Fruit fly (Drosophila melanogaster) whole organism, embryonic: ENCODE data around the gene tth.

Experiments used
- B-H2 ChIP-seq: fragments of 200-800 bp; sonication (Bioruptor generic); optimal IDR thresholded peaks from 2 replicates; lab custom pipeline; 2018; ENCODE audit warnings: missing biosample characterization, mild to moderate bottlenecking, missing genetic modification characterization
- Bdp1 ChIP-seq: fragments of 200-800 bp; sonication (Bioruptor generic); optimal IDR thresholded peaks from 3 replicates; lab custom pipeline; 2016; ENCODE audit warnings: missing biosample characterization, missing genetic modification characterization
- CG10209 ChIP-seq: fragments of 200-800 bp; sonication (Bioruptor generic); optimal IDR thresholded peaks from 3 replicates; lab custom pipeline; 2017; ENCODE audit warnings: missing biosample characterization, mild to moderate bottlenecking, missing genetic modification characterization, missing genetic modification reagents
- CG1024 ChIP-seq: fragments of 200-800 bp; sonication (Bioruptor generic); IDR thresholded peaks from 2 replicates; pipeline ENCODE4 v1.3.6; 2022; ENCODE audit warnings: missing biosample characterization, missing genetic modification characterization
- CG10431 ChIP-seq: fragments of 200-800 bp; sonication (Bioruptor generic); optimal IDR thresholded peaks from 3 replicates; lab custom pipeline; 2018; ENCODE audit warnings: missing biosample characterization, mild to moderate bottlenecking, missing genetic modification characterization
- CG12299 ChIP-seq: fragments of 200-800 bp; sonication (Bioruptor generic); optimal IDR thresholded peaks from 2 replicates; lab custom pipeline; 2018; ENCODE audit warnings: missing biosample characterization, mild to moderate bottlenecking, missing genetic modification characterization
- CG12659 ChIP-seq: fragments of 200-800 bp; sonication (Bioruptor generic); optimal IDR thresholded peaks from 3 replicates; lab custom pipeline; 2017; ENCODE audit warnings: mild to moderate bottlenecking, missing biosample characterization, missing genetic modification reagents, missing genetic modification characterization
- CG14441 ChIP-seq: fragments of 200-800 bp; sonication (Bioruptor generic); IDR thresholded peaks from 2 replicates; pipeline ENCODE4 v1.3.6; 2022; ENCODE audit warnings: missing biosample characterization, missing genetic modification characterization
- CG14667 ChIP-seq: fragments of 200-800 bp; sonication (Bioruptor generic); IDR thresholded peaks from 2 replicates; pipeline ENCODE4 v1.3.6; 2022; ENCODE audit warnings: missing biosample characterization, missing genetic modification characterization
- CG2120 ChIP-seq: fragments of 200-800 bp; sonication (Bioruptor generic); optimal IDR thresholded peaks from 3 replicates; lab custom pipeline; 2016; ENCODE audit warnings: missing biosample characterization, missing genetic modification characterization
- CG31441 ChIP-seq: fragments of 200-800 bp; sonication (Bioruptor generic); IDR thresholded peaks from 2 replicates; pipeline ENCODE4 v1.3.6; 2022; ENCODE audit warnings: missing biosample characterization, missing genetic modification characterization
- CG34376 ChIP-seq: fragments of 200-800 bp; sonication (Bioruptor generic); optimal IDR thresholded peaks from 2 replicates; lab custom pipeline; 2018; ENCODE audit warnings: missing biosample characterization, mild to moderate bottlenecking, missing genetic modification characterization
- CG4360 ChIP-seq: fragments of 200-800 bp; sonication (Bioruptor generic); IDR thresholded peaks from 2 replicates; pipeline ENCODE4 v1.3.6; 2022; ENCODE audit warnings: missing biosample characterization, missing genetic modification characterization
- CG4404 ChIP-seq: fragments of 200-800 bp; sonication (Bioruptor generic); IDR thresholded peaks from 2 replicates; pipeline ENCODE4 v1.3.6; 2022; ENCODE audit warnings: missing biosample characterization, missing genetic modification characterization
- CG6272 ChIP-seq: fragments of 200-800 bp; sonication (Bioruptor generic); IDR thresholded peaks from 2 replicates; pipeline ENCODE4 v1.3.6; 2022; ENCODE audit warnings: missing biosample characterization, missing genetic modification characterization
- CG7357 ChIP-seq: fragments of 200-800 bp; sonication (Bioruptor generic); IDR thresholded peaks from 3 replicates; pipeline ENCODE4 v1.3.6; 2022; ENCODE audit warnings: missing biosample characterization, missing genetic modification characterization
- CG8089 ChIP-seq: fragments of 200-800 bp; sonication (Bioruptor generic); optimal IDR thresholded peaks from 3 replicates; lab custom pipeline; 2016; ENCODE audit warnings: missing biosample characterization, missing genetic modification characterization
- CG9727 ChIP-seq: fragments of 200-800 bp; sonication (Bioruptor generic); optimal IDR thresholded peaks from 3 replicates; lab custom pipeline; 2017; ENCODE audit warnings: missing biosample characterization, mild to moderate bottlenecking, missing genetic modification characterization
- D ChIP-seq, 2 experiments: fragments of 200-800 bp in 1 of 2; fragments of >200 bp in 1 of 2; sonication (Bioruptor generic) in 1 of 2; optimal IDR thresholded peaks; 2 replicates in 1 of 2; 3 replicates in 1 of 2; lab custom pipeline; 2017; ENCODE audit warnings: mild to moderate bottlenecking in 1 of 2, missing biosample characterization in 1 of 2, missing genetic modification characterization in 1 of 2, missing genetic modification reagents in 1 of 2
- Deaf1 ChIP-seq: fragments of 200-800 bp; optimal IDR thresholded peaks from 3 replicates; lab custom pipeline; 2019; ENCODE audit warnings: missing biosample characterization, mild to moderate bottlenecking, missing genetic modification characterization, moderate library complexity
- HHEX ChIP-seq: fragments of 200-800 bp; sonication (Bioruptor generic); optimal IDR thresholded peaks from 3 replicates; lab custom pipeline; 2017; ENCODE audit warnings: missing biosample characterization, mild to moderate bottlenecking, missing genetic modification characterization, missing genetic modification reagents
- Hmr ChIP-seq: fragments of 200-800 bp; sonication (Bioruptor generic); optimal IDR thresholded peaks from 3 replicates; lab custom pipeline; 2017; ENCODE audit warnings: mild to moderate bottlenecking, missing biosample characterization, missing genetic modification reagents, missing genetic modification characterization
- MESR4 ChIP-seq: fragments of 200-800 bp; sonication (Bioruptor generic); optimal IDR thresholded peaks from 2 replicates; lab custom pipeline; 2018; ENCODE audit warnings: missing biosample characterization, mild to moderate bottlenecking, missing genetic modification characterization, moderate library complexity
- Optix ChIP-seq: fragments of 200-800 bp; sonication (Bioruptor generic); IDR thresholded peaks from 3 replicates; pipeline ENCODE4 v1.3.6; 2022; ENCODE audit warnings: missing biosample characterization, missing genetic modification characterization
- Ptx1 ChIP-seq: fragments of 200-800 bp; sonication (Bioruptor generic); IDR thresholded peaks from 2 replicates; pipeline ENCODE4 v1.3.6; 2022; ENCODE audit warnings: missing biosample characterization, missing genetic modification characterization
- Side ChIP-seq: fragments of 200-800 bp; sonication (Bioruptor generic); optimal IDR thresholded peaks from 2 replicates; lab custom pipeline; 2016; ENCODE audit warnings: missing biosample characterization, missing genetic modification characterization
- Sry-β ChIP-seq: fragments of 200-800 bp; sonication (Bioruptor generic); optimal IDR thresholded peaks from 2 replicates; lab custom pipeline; 2018; ENCODE audit warnings: missing biosample characterization, mild to moderate bottlenecking, missing genetic modification characterization, moderate library complexity
- TFAM ChIP-seq: fragments of 200-800 bp; sonication (Bioruptor generic); optimal IDR thresholded peaks from 2 replicates; lab custom pipeline; 2017; ENCODE audit warnings: missing biosample characterization, missing genetic modification characterization, inconsistent platforms
- Trl ChIP-seq, 3 experiments: fragments of >200 bp in 2 of 3; fragments of 200-800 bp in 1 of 3; sonication (Bioruptor generic) in 1 of 3; optimal IDR thresholded peaks; 2 replicates in 1 of 3; 3 replicates in 2 of 3; lab custom pipeline; 2016 to 2017; ENCODE audit warnings: missing biosample characterization in 1 of 3, missing genetic modification characterization in 1 of 3
- cas ChIP-seq: fragments of 200-800 bp; sonication (Bioruptor generic); IDR thresholded peaks from 2 replicates; pipeline ENCODE4 v1.3.6; 2022; ENCODE audit warnings: missing biosample characterization, missing genetic modification characterization
- croc ChIP-seq: fragments of 200-800 bp; sonication (Bioruptor generic); conservative IDR thresholded peaks from 3 replicates; pipeline ENCODE4 v1.3.6; 2022; ENCODE audit warnings: missing biosample characterization, missing genetic modification characterization
- danr ChIP-seq: fragments of 200-800 bp; sonication (Bioruptor generic); IDR thresholded peaks from 2 replicates; pipeline ENCODE4 v1.3.6; 2022; ENCODE audit warnings: missing biosample characterization, missing genetic modification characterization
- fd102C ChIP-seq: fragments of 200-800 bp; sonication (Bioruptor generic); optimal IDR thresholded peaks from 2 replicates; lab custom pipeline; 2018; ENCODE audit warnings: missing biosample characterization, mild to moderate bottlenecking, missing genetic modification characterization, moderate library complexity
- jing ChIP-seq: fragments of 200-800 bp; sonication (Bioruptor generic); optimal IDR thresholded peaks from 2 replicates; lab custom pipeline; 2018; ENCODE audit warnings: missing biosample characterization, mild to moderate bottlenecking, missing genetic modification characterization
- oc ChIP-seq: fragments of 200-800 bp; sonication (Bioruptor generic); optimal IDR thresholded peaks from 2 replicates; lab custom pipeline; 2018; ENCODE audit warnings: missing biosample characterization, mild to moderate bottlenecking, missing genetic modification characterization, moderate library complexity
- prd ChIP-seq, 3 experiments: fragments of >200 bp in 2 of 3; fragments of 200-800 bp in 1 of 3; sonication (Bioruptor generic) in 1 of 3; optimal IDR thresholded peaks in 2 of 3; IDR thresholded peaks in 1 of 3; 2 replicates in 2 of 3; 3 replicates in 1 of 3; pipeline versions ENCODE4 v1.3.6 to Lab custom; 2017 to 2022; ENCODE audit warnings: missing biosample characterization in 1 of 3, missing genetic modification characterization in 1 of 3
- sd ChIP-seq: fragments of 200-800 bp; sonication (Bioruptor generic); optimal IDR thresholded peaks from 3 replicates; lab custom pipeline; 2018; ENCODE audit warnings: missing biosample characterization, mild to moderate bottlenecking, missing genetic modification characterization, moderate library complexity
- sens-2 ChIP-seq: fragments of 200-800 bp; sonication (Bioruptor generic); IDR thresholded peaks from 2 replicates; pipeline ENCODE4 v1.3.6; 2022; ENCODE audit warnings: missing biosample characterization, missing genetic modification characterization
- shn ChIP-seq: fragments of 200-800 bp; sonication (Bioruptor generic); optimal IDR thresholded peaks from 3 replicates; lab custom pipeline; 2016; ENCODE audit warnings: missing biosample characterization, missing genetic modification characterization
- sima ChIP-seq: fragments of 200-800 bp; sonication (Bioruptor generic); optimal IDR thresholded peaks from 2 replicates; lab custom pipeline; 2016; ENCODE audit warnings: missing biosample characterization, missing genetic modification characterization
- slbo ChIP-seq: fragments of 200-800 bp; sonication (Bioruptor generic); IDR thresholded peaks from 2 replicates; pipeline ENCODE4 v1.3.6; 2022; ENCODE audit warnings: missing biosample characterization, missing genetic modification characterization
- stwl ChIP-seq: fragments of 200-800 bp; sonication (Bioruptor generic); optimal IDR thresholded peaks from 3 replicates; lab custom pipeline; 2018; ENCODE audit warnings: missing biosample characterization, mild to moderate bottlenecking, missing genetic modification characterization, moderate library complexity
- tna ChIP-seq: fragments of 200-800 bp; sonication (Bioruptor generic); IDR thresholded peaks from 2 replicates; pipeline ENCODE4 v1.3.6; 2022; ENCODE audit warnings: missing biosample characterization, missing genetic modification characterization; ENCODE audit not compliant: partially characterized antibody
- vnd ChIP-seq: fragments of 200-800 bp; sonication (Bioruptor generic); IDR thresholded peaks from 3 replicates; pipeline ENCODE4 v1.3.6; 2022; ENCODE audit warnings: missing biosample characterization, missing genetic modification characterization; ENCODE audit not compliant: partially characterized antibody
- wor ChIP-seq: fragments of 200-800 bp; sonication (Bioruptor generic); IDR thresholded peaks from 2 replicates; pipeline ENCODE4 v1.3.6; 2022; ENCODE audit warnings: missing biosample characterization, missing genetic modification characterization
- zen2 ChIP-seq: fragments of 200-800 bp; sonication (Bioruptor generic); IDR thresholded peaks from 3 replicates; pipeline ENCODE4 v1.3.6; 2022; ENCODE audit warnings: missing biosample characterization, missing genetic modification characterization; ENCODE audit not compliant: partially characterized antibody

The tth gene

DNA sequence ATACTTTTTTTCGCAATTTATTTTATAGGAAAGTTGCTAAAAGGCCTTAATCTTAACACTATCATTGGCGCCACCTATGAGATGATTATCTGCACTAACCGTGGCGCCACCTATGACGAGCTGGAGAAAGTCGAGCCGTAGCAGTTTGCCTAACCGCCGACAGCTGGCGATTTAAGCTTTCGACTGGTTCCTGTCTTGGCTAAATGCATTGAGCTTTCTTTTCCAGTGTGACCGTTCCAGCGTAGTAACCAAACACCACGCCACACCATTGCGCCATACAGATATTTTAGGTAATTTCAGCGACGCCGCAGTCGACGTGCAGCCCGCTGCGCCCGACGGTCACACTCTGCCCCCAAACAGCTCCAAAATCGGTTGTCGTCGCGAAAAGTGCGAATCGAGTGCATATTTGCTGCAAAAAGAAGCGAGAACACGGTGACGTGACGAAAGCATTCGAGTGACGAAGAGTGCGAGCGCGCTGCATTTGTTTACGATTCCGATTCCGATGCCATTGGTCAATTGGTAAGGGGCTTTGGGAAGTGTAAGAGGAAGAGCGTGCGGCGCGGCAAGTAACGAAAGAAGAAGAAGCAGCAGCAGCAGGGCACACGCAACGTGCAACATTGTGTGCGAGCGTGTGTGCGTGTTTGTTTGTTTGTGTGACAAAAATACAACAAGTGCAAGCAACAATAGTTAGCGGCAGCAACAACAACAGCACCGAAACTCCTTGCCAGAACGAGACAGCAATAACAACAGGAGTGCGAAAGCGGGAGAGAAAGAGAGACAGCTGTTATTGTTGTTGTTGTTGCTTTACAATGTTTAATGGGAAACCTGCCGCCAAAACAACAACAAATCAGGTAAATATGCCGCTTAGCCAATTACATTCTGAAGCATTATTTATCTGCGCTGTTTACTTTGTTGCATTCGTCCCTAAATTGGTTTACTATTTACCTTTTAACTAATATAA, 52.6 kb downstream of the tth start, which contains the start of the genes CG46311 and Tpst (continued):
- no peak for TF ChIP-seq CG7357 (GFP tag; lab: Robert Waterston, UW)
- TF ChIP-seq MESR4 (GFP tag; lab: Kevin White, UChicago): peak; percentile 84
- TF ChIP-seq CG8089 (GFP tag; lab: Kevin White, UChicago): peak; percentile 66
- TF ChIP-seq B-H2 (GFP tag; lab: Kevin White, UChicago): peak; percentile 37
- TF ChIP-seq CG14441 (GFP tag; lab: Robert Waterston, UW): peak; percentile 60
- peak; percentile 95 for TF ChIP-seq CG4360 (GFP tag; lab: Robert Waterston, UW)
- no peak for TF ChIP-seq Trl (optimal IDR thresholded peaks at IDR 0.05; lab: Kevin White, UChicago)
- TF ChIP-seq Trl (GFP tag; optimal IDR thresholded peaks at IDR 0.05; lab: Kevin White, UChicago): peak; percentile 72
- peak; percentile 60; the same call in 1 of the 3 replicates for TF ChIP-seq Optix (GFP tag; lab: Robert Waterston, UW)
- TF ChIP-seq D (optimal IDR thresholded peaks at IDR 0.05; lab: Kevin White, UChicago): peak; percentile 64
- TF ChIP-seq D (GFP tag; optimal IDR thresholded peaks at IDR 0.05; lab: Kevin White, UChicago): no peak
- TF ChIP-seq CG10209 (GFP tag; lab: Kevin White, UChicago): peak; percentile 36
- TF ChIP-seq prd (optimal IDR thresholded peaks at IDR 0.05; lab: Kevin White, UChicago): no peak
- TF ChIP-seq prd (GFP tag; IDR thresholded peaks at IDR 0.05; lab: Robert Waterston, UW): peak; percentile 68; the same call in 2 of the 3 replicates
- no peak for TF ChIP-seq jing (GFP tag; lab: Kevin White, UChicago)
- TF ChIP-seq CG12299 (tag; lab: Kevin White, UChicago): peak; percentile 38
- TF ChIP-seq wor (GFP tag; lab: Robert Waterston, UW): peak; percentile 31; the same call in 1 of the 2 replicates
- TF ChIP-seq slbo (GFP tag; lab: Robert Waterston, UW): peak; percentile 85
- TF ChIP-seq vnd (GFP tag; lab: Robert Waterston, UW): no peak
- TF ChIP-seq sens-2: peak; percentile 47; the same call in 1 of the 2 replicates
- no peak for TF ChIP-seq zen2 (GFP tag; lab: Robert Waterston, UW)
- peak; percentile 53 for TF ChIP-seq stwl
- no peak for TF ChIP-seq TFAM (GFP tag; lab: Kevin White, UChicago)
- TF ChIP-seq CG31441 (GFP tag; lab: Robert Waterston, UW): 0 out of 2 replicates have a peak, but pooled peaks have one; percentile 42
- no peak for TF ChIP-seq Sry-β (GFP tag; lab: Kevin White, UChicago)
- TF ChIP-seq CG14667: peak; percentile 51
- peak; percentile 37 for TF ChIP-seq Side (GFP tag; lab: Kevin White, UChicago)
- peak; percentile 21 for TF ChIP-seq sima (GFP tag; lab: Kevin White, UChicago)
- TF ChIP-seq shn: peak; percentile 51
- TF ChIP-seq CG12659 (GFP tag; lab: Kevin White, UChicago): peak; percentile 82
- no peak for TF ChIP-seq sd (tag; lab: Kevin White, UChicago)
- peak; percentile 13; the same call in 1 of the 3 replicates for TF ChIP-seq croc (GFP tag; lab: Robert Waterston, UW)
- TF ChIP-seq fd102C (GFP tag; lab: Kevin White, UChicago): no peak
- peak; percentile 58 for TF ChIP-seq CG1024 (GFP tag; lab: Robert Waterston, UW)
- TF ChIP-seq tna: no peak; the same call in 1 of the 2 replicates
- TF ChIP-seq danr (GFP tag; lab: Robert Waterston, UW): no peak
- TF ChIP-seq CG9727: peak; percentile 9
- TF ChIP-seq cas: 0 out of 2 replicates have a peak, but pooled peaks have one; percentile 11
- no peak for TF ChIP-seq CG6272
- TF ChIP-seq CG4404 (GFP tag; lab: Robert Waterston, UW): peak; percentile 36; the same call in 1 of the 2 replicates
- peak; percentile 65 for TF ChIP-seq Deaf1 (tag; lab: Kevin White, UChicago)
- no peak for TF ChIP-seq CG34376 (GFP tag; lab: Kevin White, UChicago)
- TF ChIP-seq oc (tag; lab: Kevin White, UChicago): no peak
- TF ChIP-seq Bdp1: peak; percentile 49
- peak; percentile 88 for TF ChIP-seq Hmr (GFP tag; lab: Kevin White, UChicago)
- peak; percentile 37 for TF ChIP-seq HHEX (GFP tag; lab: Kevin White, UChicago)
- TF ChIP-seq CG10431 (GFP tag; lab: Kevin White, UChicago): peak; percentile 21
- peak; percentile 62 for TF ChIP-seq CG2120 (GFP tag; lab: Kevin White, UChicago)
- TF ChIP-seq Ptx1 (GFP tag; lab: Robert Waterston, UW): peak; percentile 73
